Fruit fly (Drosophila melanogaster) whole organism, embryonic: ENCODE data around the gene Lcp65Ab1.

Experiments
- ATbp ChIP-seq: fragments of 200-800 bp; sonication (Bioruptor generic); optimal IDR thresholded peaks from 2 replicates; lab custom pipeline; 2017; ENCODE audit warnings: missing biosample characterization, mild to moderate bottlenecking, missing genetic modification characterization, missing genetic modification reagents
- CG10543 ChIP-seq: fragments of 200-800 bp; sonication (Bioruptor generic); optimal IDR thresholded peaks from 3 replicates; lab custom pipeline; 2017; ENCODE audit warnings: missing biosample characterization, mild to moderate bottlenecking, missing genetic modification characterization, moderate library complexity
- CG11093 ChIP-seq: fragments of 200-800 bp; sonication (Bioruptor generic); IDR thresholded peaks from 3 replicates; pipeline ENCODE4 v1.3.6; 2022; ENCODE audit warnings: missing biosample characterization, missing genetic modification characterization
- CG1233 ChIP-seq: fragments of 200-800 bp; sonication (Bioruptor generic); optimal IDR thresholded peaks from 4 replicates; lab custom pipeline; 2018; ENCODE audit warnings: missing biosample characterization, mild to moderate bottlenecking, missing genetic modification characterization
- CG12659 ChIP-seq: fragments of 200-800 bp; sonication (Bioruptor generic); optimal IDR thresholded peaks from 3 replicates; lab custom pipeline; 2017; ENCODE audit warnings: mild to moderate bottlenecking, missing biosample characterization, missing genetic modification reagents, missing genetic modification characterization
- CG12942 ChIP-seq: fragments of 200-800 bp; sonication (Bioruptor generic); optimal IDR thresholded peaks from 3 replicates; lab custom pipeline; 2016; ENCODE audit warnings: missing biosample characterization, missing genetic modification characterization
- CG14860 ChIP-seq: fragments of 200-800 bp; sonication (Bioruptor generic); IDR thresholded peaks from 3 replicates; pipeline ENCODE4 v1.3.6; 2022; ENCODE audit warnings: missing biosample characterization, missing genetic modification characterization; ENCODE audit not compliant: partially characterized antibody
- CG1602 ChIP-seq: fragments of 200-800 bp; sonication (Bioruptor generic); optimal IDR thresholded peaks from 3 replicates; lab custom pipeline; 2016; ENCODE audit warnings: missing biosample characterization, missing genetic modification characterization
- CG16815 ChIP-seq: fragments of 200-800 bp; sonication (Bioruptor generic); optimal IDR thresholded peaks from 3 replicates; lab custom pipeline; 2017; ENCODE audit warnings: missing biosample characterization, mild to moderate bottlenecking, missing genetic modification characterization
- CG17328 ChIP-seq: fragments of 200-800 bp; sonication (Bioruptor generic); IDR thresholded peaks from 2 replicates; pipeline ENCODE4 v1.3.6; 2022; ENCODE audit warnings: missing biosample characterization, missing genetic modification characterization
- CG17612 ChIP-seq: fragments of 200-800 bp; sonication (Bioruptor generic); IDR thresholded peaks from 2 replicates; pipeline ENCODE4 v1.3.6; 2022; ENCODE audit warnings: missing biosample characterization, missing genetic modification characterization
- CG2889 ChIP-seq: fragments of 200-800 bp; sonication (Bioruptor generic); IDR thresholded peaks from 3 replicates; pipeline ENCODE4 v1.3.6; 2022; ENCODE audit warnings: missing biosample characterization, missing genetic modification characterization
- CG32767 ChIP-seq: fragments of 200-800 bp; sonication (Bioruptor generic); IDR thresholded peaks from 2 replicates; pipeline ENCODE4 v1.3.6; 2022; ENCODE audit warnings: missing biosample characterization, missing genetic modification characterization
- CG34422 ChIP-seq: fragments of 200-800 bp; sonication (Bioruptor generic); IDR thresholded peaks from 3 replicates; pipeline ENCODE4 v1.3.6; 2022; ENCODE audit warnings: missing biosample characterization, missing genetic modification characterization
- CG4820 ChIP-seq: fragments of 200-800 bp; sonication (Bioruptor generic); optimal IDR thresholded peaks from 3 replicates; lab custom pipeline; 2016; ENCODE audit warnings: missing biosample characterization, missing genetic modification characterization
- CG6689 ChIP-seq: fragments of 200-800 bp; sonication (Bioruptor generic); IDR thresholded peaks from 2 replicates; pipeline ENCODE4 v1.3.6; 2022; ENCODE audit warnings: missing biosample characterization, missing genetic modification characterization
- D19B ChIP-seq: fragments of 200-800 bp; sonication (Bioruptor generic); optimal IDR thresholded peaks from 2 replicates; lab custom pipeline; 2017; ENCODE audit warnings: missing biosample characterization, mild to moderate bottlenecking, missing genetic modification characterization
- Dfd ChIP-seq, 2 experiments: fragments of >200 bp; optimal IDR thresholded peaks; 2 replicates each; lab custom pipeline; 2017; ENCODE audit warnings: missing biosample characterization in 2 of 2, missing genetic modification characterization in 2 of 2
- Fer2 ChIP-seq: fragments of 200-800 bp; sonication (Bioruptor generic); optimal IDR thresholded peaks from 2 replicates; lab custom pipeline; 2018; ENCODE audit warnings: missing biosample characterization, mild to moderate bottlenecking, missing genetic modification characterization, moderate library complexity
- HLH4C ChIP-seq: fragments of 200-800 bp; sonication (Bioruptor generic); IDR thresholded peaks from 3 replicates; pipeline ENCODE4 v1.3.6; 2022; ENCODE audit warnings: missing biosample characterization, missing genetic modification characterization; ENCODE audit not compliant: partially characterized antibody
- MESR4 ChIP-seq: fragments of 200-800 bp; sonication (Bioruptor generic); optimal IDR thresholded peaks from 2 replicates; lab custom pipeline; 2018; ENCODE audit warnings: missing biosample characterization, mild to moderate bottlenecking, missing genetic modification characterization, moderate library complexity
- Med ChIP-seq: fragments of 200-800 bp; sonication (Bioruptor generic); peaks from one replicate; lab custom pipeline; 2016; ENCODE audit warnings: missing biosample characterization, missing genetic modification characterization, mild to moderate bottlenecking, inconsistent platforms, moderate library complexity
- Optix ChIP-seq: fragments of 200-800 bp; sonication (Bioruptor generic); IDR thresholded peaks from 3 replicates; pipeline ENCODE4 v1.3.6; 2022; ENCODE audit warnings: missing biosample characterization, missing genetic modification characterization
- Xrp1 ChIP-seq: fragments of 200-800 bp; sonication (Bioruptor generic); IDR thresholded peaks from 2 replicates; pipeline ENCODE4 v1.3.6; 2022; ENCODE audit warnings: missing biosample characterization, missing genetic modification characterization
- bowl ChIP-seq: fragments of 200-800 bp; sonication (Bioruptor generic); IDR thresholded peaks from 2 replicates; pipeline ENCODE4 v1.3.6; 2022; ENCODE audit warnings: missing biosample characterization, missing genetic modification characterization
- chif ChIP-seq, 2 experiments: fragments of 200-800 bp; sonication (Bioruptor generic); optimal IDR thresholded peaks; 3 replicates each; lab custom pipeline; 2016; ENCODE audit warnings: missing biosample characterization in 2 of 2, missing genetic modification characterization in 2 of 2
- chm ChIP-seq: fragments of 200-800 bp; sonication (Bioruptor generic); IDR thresholded peaks from 2 replicates; pipeline ENCODE4 v1.3.6; 2022; ENCODE audit warnings: missing biosample characterization, missing genetic modification characterization
- corto ChIP-seq: fragments of 200-800 bp; sonication (Bioruptor generic); optimal IDR thresholded peaks from 2 replicates; lab custom pipeline; 2016; ENCODE audit warnings: missing biosample characterization, mild to moderate bottlenecking, missing genetic modification characterization, moderate library complexity
- danr ChIP-seq: fragments of 200-800 bp; sonication (Bioruptor generic); IDR thresholded peaks from 2 replicates; pipeline ENCODE4 v1.3.6; 2022; ENCODE audit warnings: missing biosample characterization, missing genetic modification characterization
- dpn ChIP-seq, 2 experiments: fragments of 200-800 bp; sonication (Bioruptor generic); optimal IDR thresholded peaks; 3 replicates each; lab custom pipeline; 2016; ENCODE audit warnings: missing biosample characterization in 2 of 2, missing genetic modification characterization in 2 of 2
- gro ChIP-seq: fragments of 200-800 bp; sonication (Bioruptor generic); optimal IDR thresholded peaks from 2 replicates; lab custom pipeline; 2016; ENCODE audit warnings: missing biosample characterization, missing genetic modification characterization
- ham ChIP-seq: fragments of 200-800 bp; sonication (Bioruptor generic); IDR thresholded peaks from 2 replicates; pipeline ENCODE4 v1.3.6; 2022; ENCODE audit warnings: missing biosample characterization, missing genetic modification characterization
- hb ChIP-seq: fragments of 200-800 bp; sonication (Bioruptor generic); IDR thresholded peaks from 3 replicates; pipeline ENCODE4 v1.3.6; 2022; ENCODE audit warnings: missing biosample characterization, missing genetic modification characterization; ENCODE audit not compliant: partially characterized antibody
- her ChIP-seq: fragments of 200-800 bp; sonication (Bioruptor generic); optimal IDR thresholded peaks from 2 replicates; lab custom pipeline; 2016; ENCODE audit warnings: missing biosample characterization, missing genetic modification characterization
- hkb ChIP-seq, 2 experiments: fragments of 200-800 bp in 1 of 2; fragments of >200 bp in 1 of 2; sonication (Bioruptor generic) in 1 of 2; IDR thresholded peaks in 1 of 2; optimal IDR thresholded peaks in 1 of 2; 2 replicates each; pipeline versions ENCODE4 v1.3.6 to Lab custom; 2017 to 2022; ENCODE audit warnings: missing biosample characterization in 1 of 2, missing genetic modification characterization in 1 of 2
- luna ChIP-seq: fragments of 200-800 bp; sonication (Bioruptor generic); optimal IDR thresholded peaks from 2 replicates; lab custom pipeline; 2016; ENCODE audit warnings: missing biosample characterization, missing genetic modification characterization
- nerfin-2 ChIP-seq: fragments of 200-800 bp; sonication (Bioruptor generic); IDR thresholded peaks from 2 replicates; pipeline ENCODE4 v1.3.6; 2022; ENCODE audit warnings: missing biosample characterization, missing genetic modification characterization; ENCODE audit not compliant: partially characterized antibody
- org-1 ChIP-seq: fragments of 200-800 bp; sonication (Bioruptor generic); optimal IDR thresholded peaks from 2 replicates; lab custom pipeline; 2017; ENCODE audit warnings: missing biosample characterization, missing genetic modification characterization
- otp ChIP-seq: fragments of 200-800 bp; sonication (Bioruptor generic); IDR thresholded peaks from 3 replicates; pipeline ENCODE4, ENCODE4 v1.3.6; 2022; ENCODE audit warnings: missing biosample characterization, missing genetic modification characterization
- pan ChIP-seq, 4 experiments: fragments of >200 bp in 3 of 4; fragments of 200-800 bp in 1 of 4; sonication (Bioruptor generic) in 1 of 4; optimal IDR thresholded peaks in 3 of 4; IDR thresholded peaks in 1 of 4; 2 replicates each; pipeline versions ENCODE4 v1.3.6 to Lab custom; 2017 to 2022; ENCODE audit warnings: missing biosample characterization in 2 of 4, missing genetic modification characterization in 2 of 4, mixed read lengths in 1 of 4
- pfk ChIP-seq: fragments of 200-800 bp; sonication (Bioruptor generic); optimal IDR thresholded peaks from 2 replicates; lab custom pipeline; 2018; ENCODE audit warnings: missing biosample characterization, mild to moderate bottlenecking, missing genetic modification characterization, moderate library complexity
- pzg ChIP-seq: fragments of 200-800 bp; sonication (Bioruptor generic); optimal IDR thresholded peaks from 3 replicates; lab custom pipeline; 2018; ENCODE audit warnings: missing biosample characterization, mild to moderate bottlenecking, missing genetic modification characterization, moderate library complexity
- sens-2 ChIP-seq: fragments of 200-800 bp; sonication (Bioruptor generic); IDR thresholded peaks from 2 replicates; pipeline ENCODE4 v1.3.6; 2022; ENCODE audit warnings: missing biosample characterization, missing genetic modification characterization
- stwl ChIP-seq: fragments of 200-800 bp; sonication (Bioruptor generic); optimal IDR thresholded peaks from 3 replicates; lab custom pipeline; 2018; ENCODE audit warnings: missing biosample characterization, mild to moderate bottlenecking, missing genetic modification characterization, moderate library complexity
- trem ChIP-seq: fragments of 200-800 bp; optimal IDR thresholded peaks from 3 replicates; lab custom pipeline; 2019; ENCODE audit warnings: missing biosample characterization, mild to moderate bottlenecking, missing genetic modification characterization, moderate library complexity
- trh ChIP-seq: fragments of 200-800 bp; sonication (Bioruptor generic); optimal IDR thresholded peaks from 2 replicates; lab custom pipeline; 2016; ENCODE audit warnings: missing biosample characterization, missing genetic modification characterization
- vvl ChIP-seq: fragments of 200-800 bp; sonication (Bioruptor generic); IDR thresholded peaks from 2 replicates; pipeline ENCODE4 v1.3.6; 2022; ENCODE audit warnings: missing biosample characterization, missing genetic modification characterization
- yki ChIP-seq: fragments of >200 bp; optimal IDR thresholded peaks from 3 replicates; lab custom pipeline; 2018

The Lcp65Ab1 gene

DNA sequence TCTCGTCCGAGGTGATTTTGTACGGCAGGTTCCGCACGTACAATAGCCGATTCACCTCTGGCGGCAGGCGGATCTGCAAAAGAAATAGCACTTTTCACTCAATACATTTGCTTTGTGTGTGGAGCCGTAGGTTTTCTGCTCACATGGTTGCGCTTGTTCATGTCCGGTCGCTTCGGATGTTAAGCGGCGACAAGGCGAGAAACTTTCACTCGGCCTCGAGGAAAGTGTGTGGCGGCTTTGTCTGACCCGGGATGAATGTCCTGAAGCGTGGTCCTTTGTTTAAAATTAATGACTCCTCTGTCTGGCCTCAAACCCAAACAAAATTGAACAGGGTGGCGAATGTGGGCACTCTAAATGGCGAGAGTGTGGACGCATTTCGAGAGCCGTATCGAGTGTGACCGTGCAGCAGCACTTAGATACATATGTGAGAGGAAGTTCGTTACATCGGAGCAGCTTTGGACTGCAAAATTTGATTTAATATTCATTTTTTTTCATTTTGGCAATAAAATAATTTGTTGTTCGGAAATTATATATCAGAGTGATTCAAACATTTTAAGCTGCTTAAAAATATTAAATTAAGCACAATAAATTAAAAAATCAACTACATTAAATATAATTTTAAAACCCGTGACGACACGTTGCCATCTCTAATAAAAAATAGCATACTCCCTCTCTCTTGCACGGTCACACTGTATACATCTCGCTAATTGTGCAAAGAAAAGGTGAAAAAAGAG, 43.6 kb downstream of the Lcp65Ab1 start, which contains the start of the genes Sf3b6 and Tnpo (continued):
- peak; percentile 83 for TF ChIP-seq CG12942 (GFP tag; lab: Kevin White, UChicago)
- peak; percentile 85 for TF ChIP-seq trem (tag; lab: Kevin White, UChicago)
- peak; percentile 85 for TF ChIP-seq CG34422 (GFP tag; lab: Robert Waterston, UW)
- TF ChIP-seq otp = no peak; the same call in 2 of the 3 replicates
- TF ChIP-seq CG1233 (GFP tag; lab: Kevin White, UChicago) = peak; percentile 74
- TF ChIP-seq Dfd (GFP tag; optimal IDR thresholded peaks at IDR 0.05; lab: Kevin White, UChicago) = no peak
- TF ChIP-seq nerfin-2 (GFP tag; lab: Robert Waterston, UW) = peak; percentile 18; the same call in 1 of the 2 replicates
- TF ChIP-seq CG2889 = peak; percentile 40; the same call in 1 of the 3 replicates
- peak; percentile 56 for TF ChIP-seq org-1
- no peak for TF ChIP-seq yki (lab: Kevin White, UChicago)
- peak; percentile 88 for TF ChIP-seq vvl (GFP tag; lab: Robert Waterston, UW)
- TF ChIP-seq D19B = peak; percentile 88
- TF ChIP-seq Fer2 = peak; percentile 69
- no peak for TF ChIP-seq ATbp (GFP tag; lab: Kevin White, UChicago)
- TF ChIP-seq luna (GFP tag; lab: Kevin White, UChicago) = peak; percentile 9
- peak; percentile 92 for TF ChIP-seq CG12659
- TF ChIP-seq sens-2 = peak; percentile 42; the same call in 1 of the 2 replicates
- TF ChIP-seq CG16815 (GFP tag; lab: Kevin White, UChicago) = peak; percentile 89
- TF ChIP-seq chm (GFP tag; lab: Robert Waterston, UW) = peak; percentile 56; the same call in 1 of the 2 replicates
- peak; percentile 82 for TF ChIP-seq CG32767 (GFP tag; lab: Robert Waterston, UW)
- TF ChIP-seq CG17328 (GFP tag; lab: Robert Waterston, UW) = peak; percentile 57
- peak; percentile 82 for TF ChIP-seq Xrp1 (GFP tag; lab: Robert Waterston, UW)
- peak; percentile 58 for TF ChIP-seq trh (GFP tag; lab: Kevin White, UChicago)
- peak; percentile 59; the same call in 2 of the 3 replicates for TF ChIP-seq CG11093 (GFP tag; lab: Robert Waterston, UW)
- peak; percentile 62; the same call in 2 of the 3 replicates for TF ChIP-seq HLH4C (GFP tag; lab: Robert Waterston, UW)
- TF ChIP-seq dpn (GFP tag; optimal IDR thresholded peaks at IDR 0.05; lab: Kevin White, UChicago) = peak; percentile 76 to 84
- TF ChIP-seq Optix (GFP tag; lab: Robert Waterston, UW) = peak; percentile 51; the same call in 1 of the 3 replicates
- peak; percentile 47; the same call in 2 of the 3 replicates for TF ChIP-seq CG14860 (GFP tag; lab: Robert Waterston, UW)
- TF ChIP-seq CG4820 (GFP tag; lab: Kevin White, UChicago) = peak; percentile 80
- no peak for TF ChIP-seq corto (GFP tag; lab: Kevin White, UChicago)
- TF ChIP-seq chif (GFP tag; optimal IDR thresholded peaks at IDR 0.05; lab: Kevin White, UChicago) = peak; percentile 49 to 74
- peak; percentile 84 for TF ChIP-seq CG10543 (GFP tag; lab: Kevin White, UChicago)
- no peak for TF ChIP-seq pan (optimal IDR thresholded peaks at IDR 0.05; lab: Kevin White, UChicago)
- TF ChIP-seq pan (GFP tag; optimal IDR thresholded peaks at IDR 0.05 in 1 of 2, IDR thresholded peaks at IDR 0.05 in 1 of 2) = peak in 1 of 2 experiments; percentile 80
- TF ChIP-seq CG6689 (GFP tag; lab: Robert Waterston, UW) = peak; percentile 91
- no peak for TF ChIP-seq hb
- peak; percentile 8 for TF ChIP-seq pfk (GFP tag; lab: Kevin White, UChicago)
- TF ChIP-seq bowl (GFP tag; lab: Robert Waterston, UW) = no peak
- peak; percentile 88 for TF ChIP-seq CG1602
- peak; percentile 9 for TF ChIP-seq her (GFP tag; lab: Kevin White, UChicago)
- TF ChIP-seq ham (GFP tag; lab: Robert Waterston, UW) = peak; percentile 49; the same call in 1 of the 2 replicates
- no peak for TF ChIP-seq CG17612 (GFP tag; lab: Robert Waterston, UW)
- TF ChIP-seq gro (GFP tag; lab: Kevin White, UChicago) = no peak
- peak; percentile 71; the same call in 1 of the 2 replicates for TF ChIP-seq danr
- peak; percentile 47 for TF ChIP-seq stwl (tag; lab: Kevin White, UChicago)
- TF ChIP-seq MESR4 (GFP tag; lab: Kevin White, UChicago) = peak; percentile 53
- TF ChIP-seq hkb (optimal IDR thresholded peaks at IDR 0.05; lab: Kevin White, UChicago) = no peak
- peak; percentile 72 for TF ChIP-seq hkb (GFP tag; IDR thresholded peaks at IDR 0.05; lab: Robert Waterston, UW)
- peak; percentile 74 for TF ChIP-seq pzg (GFP tag; lab: Kevin White, UChicago)
- TF ChIP-seq Med (GFP tag; lab: Kevin White, UChicago) = peak; percentile 84
